Worm (Caenorhabditis elegans) whole organism, L1 larva: ENCODE measurements around the gene F32H5.1.
A peak's percentile ranks its signal among the peaks of the same experiment; 100 is the strongest.

Source experiments
- C16A3.4 ChIP-seq: fragments of 150-350 bp; optimal IDR thresholded peaks from 2 replicates; lab custom pipeline; 2014; ENCODE audit warnings: missing biosample characterization, missing genetic modification characterization
- alr-1 ChIP-seq: fragments of 200-800 bp; sonication (Bioruptor generic); optimal IDR thresholded peaks from 2 replicates; lab custom pipeline; 2018; ENCODE audit warnings: borderline replicate concordance, mild to moderate bottlenecking, missing genetic modification characterization, missing compliant biosample characterization
- ceh-82 ChIP-seq, 3 experiments: fragments of 150-350 bp in 1 of 3; sonication (generic microtip) in 2 of 3; optimal IDR thresholded peaks; 2 replicates each; lab custom pipeline; 2014 to 2017; ENCODE audit warnings: missing biosample characterization in 3 of 3, missing genetic modification characterization in 3 of 3
- ceh-88 ChIP-seq: fragments of 200-800 bp; sonication (Bioruptor generic); IDR thresholded peaks from 2 replicates; pipeline ENCODE4 v1.3.6; 2022; ENCODE audit warnings: missing genetic modification characterization, missing compliant biosample characterization
- fkh-10 ChIP-seq: sonication (generic microtip); optimal IDR thresholded peaks from 2 replicates; lab custom pipeline; 2017; ENCODE audit warnings: missing biosample characterization, missing genetic modification reagents, missing genetic modification characterization
- fkh-8 ChIP-seq: sonication (generic microtip); optimal IDR thresholded peaks from 2 replicates; lab custom pipeline; 2016; ENCODE audit warnings: mild to moderate bottlenecking, missing genetic modification characterization, missing compliant biosample characterization
- lin-15B ChIP-seq: fragments of 150-350 bp; sonication (generic microtip); optimal IDR thresholded peaks from 3 replicates; lab custom pipeline; 2014; ENCODE audit warnings: missing biosample characterization, missing genetic modification characterization
- lsy-2 ChIP-seq, 2 experiments: fragments of 150-350 bp; optimal IDR thresholded peaks; 2 replicates each; lab custom pipeline; 2014; ENCODE audit warnings: missing biosample characterization in 2 of 2, missing genetic modification characterization in 2 of 2
- mdl-1 ChIP-seq, 2 experiments: fragments of 150-350 bp; optimal IDR thresholded peaks; 2 replicates each; lab custom pipeline; 2014 to 2017; ENCODE audit warnings: missing biosample characterization in 2 of 2, missing genetic modification characterization in 2 of 2, inconsistent platforms in 1 of 2
- nhr-11 ChIP-seq: fragments of 150-350 bp; optimal IDR thresholded peaks from 2 replicates; lab custom pipeline; 2014; ENCODE audit warnings: missing biosample characterization, missing genetic modification characterization
- nhr-84 ChIP-seq: sonication (generic microtip); optimal IDR thresholded peaks from 2 replicates; lab custom pipeline; 2017; ENCODE audit warnings: missing biosample characterization, missing genetic modification characterization
- snpc-4 ChIP-seq: fragments of 150-350 bp; optimal IDR thresholded peaks from 2 replicates; lab custom pipeline; 2014; ENCODE audit warnings: missing biosample characterization, missing genetic modification characterization
- swsn-7 ChIP-seq: sonication (generic microtip); optimal IDR thresholded peaks from 2 replicates; lab custom pipeline; 2016; ENCODE audit warnings: missing genetic modification characterization, missing compliant biosample characterization

ce11 chrV:13402524-13402923, 44.7 kb upstream of the F32H5.1 start:
- TF ChIP-seq fkh-10 (GFP tag; lab: Kevin White, UChicago) (no peak), nhr-11 (tag; lab: Kevin White, UChicago) (no peak), swsn-7 (no peak), C16A3.4 (tag; lab: Kevin White, UChicago) (no peak), lsy-2 (tag; optimal IDR thresholded peaks at IDR 0.05; lab: Kevin White, UChicago) (peak in 1 of 2 experiments; percentile 37), nhr-84 (tag; lab: Kevin White, UChicago) (no peak), ceh-88 (GFP tag; lab: Robert Waterston, UW) (no peak), ceh-82 (tag; optimal IDR thresholded peaks at IDR 0.05; lab: Kevin White, UChicago) (no peak), snpc-4 (tag; lab: Kevin White, UChicago) (no peak), alr-1 (tag; lab: Kevin White, UChicago) (no peak), mdl-1 (tag; optimal IDR thresholded peaks at IDR 0.05; lab: Kevin White, UChicago) (peak in 1 of 2 experiments; percentile 19), lin-15B (tag; lab: Kevin White, UChicago) (no peak), fkh-8 (tag; lab: Kevin White, UChicago) (no peak)
